Fruit fly (Drosophila melanogaster): ENCODE data around the gene Bsg.

DNA sequence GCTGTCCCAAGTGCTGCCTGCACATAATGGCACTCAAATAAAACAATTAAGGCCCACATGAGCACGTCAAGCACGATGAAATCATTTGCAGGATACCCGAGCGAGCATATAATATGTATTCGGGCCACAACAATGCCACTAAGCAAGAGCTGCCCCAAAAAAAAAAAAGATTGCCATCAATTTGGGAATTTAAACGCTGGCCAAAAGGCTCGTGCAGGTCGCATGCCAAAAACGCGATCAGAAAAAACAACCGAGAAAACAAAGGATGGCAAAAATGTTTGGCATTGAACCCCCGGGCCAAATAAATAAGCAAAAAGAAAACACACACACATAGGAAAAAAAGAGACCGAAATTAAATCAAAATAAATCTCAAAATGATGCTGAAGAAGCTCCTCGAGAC is 59.5 kb downstream of the Bsg start:
- TF ChIP-seq usp (GFP tag; optimal IDR thresholded peaks at IDR 0.05) (no peak), CG8478 (optimal IDR thresholded peaks at IDR 0.05) (no peak), pan (optimal IDR thresholded peaks at IDR 0.05) (no peak)

Data from whole organism.